Fruit fly (Drosophila melanogaster): ENCODE measurements around the gene FER.
A peak's percentile ranks its signal among the peaks of the same experiment; 100 is the strongest.

FER gene

dm6 chr3R:9404104-9404512, 9.8 kb upstream of the FER start, which contains the start of the genes CG9356, BBIP1 and CG8135 (continued):
- TF ChIP-seq CG13296 (GFP tag; optimal IDR thresholded peaks at IDR 0.05) (peak; percentile 69), Taf1 (GFP tag; IDR thresholded peaks at IDR 0.05) (no peak), HmgD (GFP tag; optimal IDR thresholded peaks at IDR 0.05) (peak; percentile 71), pnt (GFP tag; optimal IDR thresholded peaks at IDR 0.05) (peak; percentile 67), sim (GFP tag; IDR thresholded peaks at IDR 0.05) (no peak), bowl (GFP tag; IDR thresholded peaks at IDR 0.05) (no peak), CG15479 (GFP tag; optimal IDR thresholded peaks at IDR 0.05) (no peak), CG8359 (GFP tag; optimal IDR thresholded peaks at IDR 0.05; ENCODE audit: borderline replicate concordance) (no peak), tup (GFP tag; optimal IDR thresholded peaks at IDR 0.05) (peak; percentile 75), ara (GFP tag; IDR thresholded peaks at IDR 0.05) (peak; percentile 65), CG10979 (tag; optimal IDR thresholded peaks at IDR 0.05) (peak; percentile 57), CG15269 (tag; optimal IDR thresholded peaks at IDR 0.05) (no peak), CG17612 (GFP tag; IDR thresholded peaks at IDR 0.05) (no peak), CG4360 (GFP tag; IDR thresholded peaks at IDR 0.05) (peak; percentile 36; the same call in 1 of the 2 replicates), CG4424 (GFP tag; optimal IDR thresholded peaks at IDR 0.05) (peak; percentile 84), dm (GFP tag; optimal IDR thresholded peaks at IDR 0.05) (peak; percentile 73), CG14667 (GFP tag; IDR thresholded peaks at IDR 0.05) (no peak), schlank (tag; optimal IDR thresholded peaks at IDR 0.05) (peak; percentile 20), gem (tag; optimal IDR thresholded peaks at IDR 0.05) (no peak), CG11456 (GFP tag; IDR thresholded peaks at IDR 0.05) (peak; percentile 75), CG7839 (tag; optimal IDR thresholded peaks at IDR 0.05) (no peak), Elba2 (GFP tag; optimal IDR thresholded peaks at IDR 0.05) (peak; percentile 84), Max (GFP tag; optimal IDR thresholded peaks at IDR 0.05) (peak; percentile 70), salm (tag; optimal IDR thresholded peaks at IDR 0.05) (peak; percentile 47), ssp (GFP tag; IDR thresholded peaks at IDR 0.05) (no peak), org-1 (GFP tag; optimal IDR thresholded peaks at IDR 0.05) (no peak), CG8290 (GFP tag; optimal IDR thresholded peaks at IDR 0.05) (peak; percentile 84), CG8290 (tag; optimal IDR thresholded peaks at IDR 0.05) (peak in 1 of 2 experiments; percentile 82), chif (GFP tag; optimal IDR thresholded peaks at IDR 0.05) (peak; percentile 81 to 83), CG16813 (GFP tag; IDR thresholded peaks at IDR 0.05; ENCODE audit: partially characterized antibody) (peak; percentile 32; the same call in 1 of the 3 replicates), gcm (GFP tag; optimal IDR thresholded peaks at IDR 0.05) (no peak), CG4404 (GFP tag; IDR thresholded peaks at IDR 0.05) (peak; percentile 37; the same call in 1 of the 2 replicates), Trl (optimal IDR thresholded peaks at IDR 0.05) (no peak), Trl (GFP tag; optimal IDR thresholded peaks at IDR 0.05) (peak; percentile 84), PHDP (tag; optimal IDR thresholded peaks at IDR 0.05) (peak; percentile 73), toy (GFP tag; IDR thresholded peaks at IDR 0.05) (no peak), CG10267 (tag; optimal IDR thresholded peaks at IDR 0.05) (peak; percentile 99), pum (GFP tag; optimal IDR thresholded peaks at IDR 0.05) (peak; percentile 75), CG12104 (GFP tag; optimal IDR thresholded peaks at IDR 0.05) (peak; percentile 7), pho (GFP tag; optimal IDR thresholded peaks at IDR 0.05) (peak; percentile 78), CG14965 (GFP tag; optimal IDR thresholded peaks at IDR 0.05; ENCODE audit: borderline replicate concordance) (no peak), CG3407 (GFP tag; optimal IDR thresholded peaks at IDR 0.05) (peak; percentile 45), Hr78 (GFP tag; optimal IDR thresholded peaks at IDR 0.05) (no peak), CG14441 (GFP tag; IDR thresholded peaks at IDR 0.05) (peak; percentile 45; the same call in 1 of the 2 replicates), az2 (GFP tag; optimal IDR thresholded peaks at IDR 0.05) (peak; percentile 77), CG9609 (GFP tag; optimal IDR thresholded peaks at IDR 0.05) (peak; percentile 77), Hand (GFP tag; optimal IDR thresholded peaks at IDR 0.05) (no peak), insv (GFP tag; optimal IDR thresholded peaks at IDR 0.05) (peak in 1 of 2 experiments; percentile 34), nom (GFP tag; optimal IDR thresholded peaks at IDR 0.05) (peak; percentile 44), CG3281 (GFP tag; optimal IDR thresholded peaks at IDR 0.05) (peak; percentile 63), CG8089 (GFP tag; optimal IDR thresholded peaks at IDR 0.05) (peak; percentile 53)

All from whole organism, embryonic.